Worm (Caenorhabditis elegans) whole organism, L1 larva: ENCODE data around the gene hlh-3.

Source experiments
- aha-1 ChIP-seq: fragments of 150-350 bp; optimal IDR thresholded peaks from 2 replicates; lab custom pipeline; 2014; ENCODE audit warnings: missing biosample characterization, missing genetic modification characterization
- snpc-4 ChIP-seq: fragments of 150-350 bp; optimal IDR thresholded peaks from 2 replicates; lab custom pipeline; 2014; ENCODE audit warnings: missing biosample characterization, missing genetic modification characterization
- sptf-1 ChIP-seq: fragments of 150-350 bp; optimal IDR thresholded peaks from 2 replicates; lab custom pipeline; 2014; ENCODE audit warnings: missing biosample characterization, missing genetic modification characterization
- unc-130 ChIP-seq: fragments of 150-350 bp; optimal IDR thresholded peaks from 2 replicates; lab custom pipeline; 2017; ENCODE audit warnings: missing biosample characterization, missing genetic modification characterization, inconsistent platforms
- unc-62 ChIP-seq: fragments of 150-350 bp; optimal IDR thresholded peaks from 2 replicates; lab custom pipeline; 2014; ENCODE audit warnings: missing biosample characterization, missing genetic modification reagents, missing genetic modification characterization
- unc-86 ChIP-seq: sonication (generic microtip); optimal IDR thresholded peaks from 2 replicates; lab custom pipeline; 2016; ENCODE audit warnings: missing genetic modification characterization, missing compliant biosample characterization

ce11 chrII:9124353-9124752 is 37.9 kb downstream of the hlh-3 start:
- TF ChIP-seq unc-62 (GFP tag; lab: Kevin White, UChicago) (no peak), aha-1 (no peak), sptf-1 (no peak), unc-86 (tag; lab: Kevin White, UChicago) (no peak), unc-130 (tag; lab: Kevin White, UChicago) (no peak), snpc-4 (tag; lab: Kevin White, UChicago) (no peak)
